Worm (Caenorhabditis elegans) whole organism, L1 larva: ENCODE data around the gene gln-2.

Source experiments
- C16A3.4 ChIP-seq: fragments of 150-350 bp; optimal IDR thresholded peaks from 2 replicates; lab custom pipeline; 2014; ENCODE audit warnings: missing biosample characterization, missing genetic modification characterization
- C34B4.2 ChIP-seq: sonication (generic microtip); optimal IDR thresholded peaks from 2 replicates; lab custom pipeline; 2017; ENCODE audit warnings: mild to moderate bottlenecking, missing genetic modification characterization, missing compliant biosample characterization
- Y116A8C.19 ChIP-seq: sonication (generic microtip); optimal IDR thresholded peaks from 2 replicates; lab custom pipeline; 2016; ENCODE audit warnings: missing compliant biosample characterization, missing genetic modification characterization, borderline replicate concordance
- aha-1 ChIP-seq: fragments of 150-350 bp; optimal IDR thresholded peaks from 2 replicates; lab custom pipeline; 2014; ENCODE audit warnings: missing biosample characterization, missing genetic modification characterization
- alr-1 ChIP-seq: fragments of 200-800 bp; sonication (Bioruptor generic); optimal IDR thresholded peaks from 2 replicates; lab custom pipeline; 2018; ENCODE audit warnings: borderline replicate concordance, mild to moderate bottlenecking, missing genetic modification characterization, missing compliant biosample characterization
- ama-1 ChIP-seq: fragments of 150-350 bp; optimal IDR thresholded peaks from 2 replicates; lab custom pipeline; 2014
- blmp-1 ChIP-seq: fragments of 150-350 bp; optimal IDR thresholded peaks from 2 replicates; lab custom pipeline; 2014; ENCODE audit warnings: missing biosample characterization, missing genetic modification characterization
- ceh-8 ChIP-seq: fragments of 200-800 bp; sonication (Bioruptor generic); optimal IDR thresholded peaks from 2 replicates; lab custom pipeline; 2018; ENCODE audit warnings: mild to moderate bottlenecking, missing genetic modification characterization, moderate library complexity, missing compliant biosample characterization
- ces-1 ChIP-seq: fragments of 150-350 bp; optimal IDR thresholded peaks from 2 replicates; lab custom pipeline; 2014; ENCODE audit warnings: missing biosample characterization, missing genetic modification reagents, missing genetic modification characterization
- dsc-1 ChIP-seq: sonication (generic microtip); optimal IDR thresholded peaks from 2 replicates; lab custom pipeline; 2016; ENCODE audit warnings: mild to moderate bottlenecking, missing genetic modification characterization, missing compliant biosample characterization
- efl-1 ChIP-seq, 4 experiments: fragments of 150-350 bp; optimal IDR thresholded peaks in 3 of 4; peaks in 1 of 4; 1 replicate in 1 of 4; 2 replicates in 3 of 4; lab custom pipeline; 2014; ENCODE audit warnings: missing biosample characterization in 2 of 4, missing genetic modification characterization in 2 of 4, missing genetic modification reagents in 2 of 4
- fos-1 ChIP-seq: fragments of 150-350 bp; optimal IDR thresholded peaks from 2 replicates; lab custom pipeline; 2014; ENCODE audit warnings: missing biosample characterization, missing genetic modification characterization
- grh-1 ChIP-seq: fragments of 200-800 bp; sonication (Bioruptor generic); IDR thresholded peaks from 2 replicates; pipeline ENCODE4 v1.3.6; 2022; ENCODE audit warnings: missing genetic modification reagents, missing genetic modification characterization, missing compliant biosample characterization
- hlh-17 ChIP-seq: fragments of 200-800 bp; sonication (Bioruptor generic); optimal IDR thresholded peaks from 2 replicates; lab custom pipeline; 2018; ENCODE audit warnings: missing genetic modification characterization, mild to moderate bottlenecking, missing compliant biosample characterization, moderate library complexity, borderline replicate concordance
- hpl-2 ChIP-seq: fragments of 150-350 bp; optimal IDR thresholded peaks from 2 replicates; lab custom pipeline; 2014; ENCODE audit warnings: missing biosample characterization, missing genetic modification reagents, missing genetic modification characterization
- isw-1 ChIP-seq: fragments of 200-800 bp; sonication (Bioruptor generic); IDR thresholded peaks from 2 replicates; pipeline ENCODE4 v1.3.6; 2022; ENCODE audit warnings: missing genetic modification characterization, missing compliant biosample characterization
- lin-14 ChIP-seq: fragments of 200-800 bp; sonication (Bioruptor generic); optimal IDR thresholded peaks from 2 replicates; lab custom pipeline; 2018; ENCODE audit warnings: mild to moderate bottlenecking, missing genetic modification characterization, moderate library complexity, missing compliant biosample characterization
- lin-35 ChIP-seq, 2 experiments: fragments of 150-350 bp; optimal IDR thresholded peaks; 2 replicates each; lab custom pipeline; 2014; ENCODE audit warnings: missing biosample characterization in 2 of 2, missing genetic modification characterization in 2 of 2, missing genetic modification reagents in 2 of 2
- lin-39 ChIP-seq: fragments of 150-350 bp; optimal IDR thresholded peaks from 2 replicates; lab custom pipeline; 2014; ENCODE audit warnings: missing biosample characterization, missing genetic modification reagents, missing genetic modification characterization
- lir-3 ChIP-seq: sonication (generic microtip); optimal IDR thresholded peaks from 2 replicates; lab custom pipeline; 2016; ENCODE audit warnings: mild to moderate bottlenecking, missing genetic modification characterization, moderate library complexity, missing compliant biosample characterization; ENCODE audit not compliant: poor library complexity
- lsy-2 ChIP-seq, 2 experiments: fragments of 150-350 bp; optimal IDR thresholded peaks; 2 replicates each; lab custom pipeline; 2014; ENCODE audit warnings: missing biosample characterization in 2 of 2, missing genetic modification characterization in 2 of 2
- mef-2 ChIP-seq: fragments of 150-350 bp; optimal IDR thresholded peaks from 2 replicates; lab custom pipeline; 2014; ENCODE audit warnings: missing biosample characterization, missing genetic modification characterization
- mep-1 ChIP-seq: fragments of 150-350 bp; optimal IDR thresholded peaks from 2 replicates; lab custom pipeline; 2014; ENCODE audit warnings: missing biosample characterization, missing genetic modification characterization
- nhr-11 ChIP-seq: fragments of 150-350 bp; optimal IDR thresholded peaks from 2 replicates; lab custom pipeline; 2014; ENCODE audit warnings: missing biosample characterization, missing genetic modification characterization
- nhr-12 ChIP-seq: sonication (generic microtip); optimal IDR thresholded peaks from 2 replicates; lab custom pipeline; 2017; ENCODE audit warnings: missing biosample characterization, missing genetic modification characterization
- nhr-237 ChIP-seq: fragments of 150-350 bp; optimal IDR thresholded peaks from 2 replicates; lab custom pipeline; 2014; ENCODE audit warnings: missing biosample characterization, missing genetic modification characterization
- nhr-28 ChIP-seq: fragments of 150-350 bp; optimal IDR thresholded peaks from 2 replicates; lab custom pipeline; 2014; ENCODE audit warnings: missing biosample characterization, missing genetic modification characterization
- nhr-76 ChIP-seq: sonication (generic microtip); optimal IDR thresholded peaks from 2 replicates; lab custom pipeline; 2017; ENCODE audit warnings: missing biosample characterization, missing genetic modification characterization
- nhr-77 ChIP-seq: fragments of 150-350 bp; optimal IDR thresholded peaks from 2 replicates; lab custom pipeline; 2014; ENCODE audit warnings: missing biosample characterization, missing genetic modification characterization
- nhr-85 ChIP-seq: sonication (generic microtip); peaks from one replicate; lab custom pipeline; 2016; ENCODE audit warnings: missing genetic modification characterization, inconsistent platforms, missing compliant biosample characterization
- nhr-90 ChIP-seq: sonication (generic microtip); optimal IDR thresholded peaks from 2 replicates; lab custom pipeline; 2016; ENCODE audit warnings: mild to moderate bottlenecking, missing genetic modification characterization, missing compliant biosample characterization; ENCODE audit not compliant: poor library complexity
- pag-3 ChIP-seq: sonication (generic microtip); optimal IDR thresholded peaks from 2 replicates; lab custom pipeline; 2017; ENCODE audit warnings: missing genetic modification characterization, mild to moderate bottlenecking, missing compliant biosample characterization, antibody characterized with exemption, borderline replicate concordance; ENCODE audit not compliant: insufficient read depth
- rnt-1 ChIP-seq: sonication (generic microtip); optimal IDR thresholded peaks from 2 replicates; lab custom pipeline; 2016; ENCODE audit warnings: mild to moderate bottlenecking, missing genetic modification characterization, moderate library complexity, missing compliant biosample characterization
- skn-1 ChIP-seq: fragments of 150-350 bp; optimal IDR thresholded peaks from 2 replicates; lab custom pipeline; 2014; ENCODE audit warnings: missing biosample characterization, missing genetic modification characterization
- sox-4 ChIP-seq: sonication (generic microtip); optimal IDR thresholded peaks from 2 replicates; lab custom pipeline; 2016; ENCODE audit warnings: missing genetic modification characterization, missing compliant biosample characterization
- sptf-1 ChIP-seq: fragments of 150-350 bp; optimal IDR thresholded peaks from 2 replicates; lab custom pipeline; 2014; ENCODE audit warnings: missing biosample characterization, missing genetic modification characterization
- tbx-2 ChIP-seq: sonication (generic microtip); optimal IDR thresholded peaks from 2 replicates; lab custom pipeline; 2016; ENCODE audit warnings: missing genetic modification characterization, missing compliant biosample characterization
- unc-30 ChIP-seq: sonication (generic microtip); optimal IDR thresholded peaks from 2 replicates; lab custom pipeline; 2017; ENCODE audit warnings: missing biosample characterization, missing genetic modification characterization
- unc-62 ChIP-seq: fragments of 150-350 bp; optimal IDR thresholded peaks from 2 replicates; lab custom pipeline; 2014; ENCODE audit warnings: missing biosample characterization, missing genetic modification reagents, missing genetic modification characterization
- unc-86 ChIP-seq: sonication (generic microtip); optimal IDR thresholded peaks from 2 replicates; lab custom pipeline; 2016; ENCODE audit warnings: missing genetic modification characterization, missing compliant biosample characterization
- xbp-1 ChIP-seq: sonication (generic microtip); optimal IDR thresholded peaks from 2 replicates; lab custom pipeline; 2016; ENCODE audit warnings: missing genetic modification characterization, missing compliant biosample characterization
- zag-1 ChIP-seq: fragments of 150-350 bp; optimal IDR thresholded peaks from 2 replicates; lab custom pipeline; 2014; ENCODE audit warnings: missing biosample characterization, missing genetic modification characterization
- zip-4 ChIP-seq: fragments of 200-800 bp; sonication (Bioruptor generic); optimal IDR thresholded peaks from 2 replicates; lab custom pipeline; 2018; ENCODE audit warnings: mild to moderate bottlenecking, missing genetic modification characterization, moderate library complexity, missing compliant biosample characterization
- ztf-4 ChIP-seq: fragments of 150-350 bp; optimal IDR thresholded peaks from 2 replicates; lab custom pipeline; 2014; ENCODE audit warnings: missing biosample characterization, missing genetic modification characterization

The gln-2 gene

DNA sequence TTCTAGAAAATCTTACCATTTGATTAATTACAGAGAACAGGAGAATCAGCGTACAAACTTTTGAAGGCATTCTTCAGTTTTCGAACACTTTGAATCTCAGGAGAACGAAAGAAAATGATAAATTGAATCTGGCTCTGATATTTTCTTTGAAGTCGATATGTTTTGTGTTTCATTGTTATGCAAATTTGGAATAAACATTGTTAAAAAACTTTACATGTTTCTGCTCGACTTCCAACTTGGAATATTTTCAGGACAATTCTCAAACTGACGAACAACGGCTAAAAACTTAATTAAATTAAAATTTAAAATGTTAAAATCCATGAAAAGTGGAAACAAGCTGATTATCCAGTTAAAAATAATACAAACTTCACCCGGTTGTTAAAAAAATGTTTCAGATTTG lies 43.7 kb upstream of the gln-2 start, which contains the start of gene C05B5.1:
TSS of gene C05B5.1 (minus strand) at position 101 of the 400 bp plus-strand sequence.
- TF ChIP-seq blmp-1 (tag; lab: Kevin White, UChicago) (no peak), tbx-2 (no peak), lin-35 (GFP tag; optimal IDR thresholded peaks at IDR 0.05; lab: Kevin White, UChicago) (no peak), Y116A8C.19 (tag; lab: Kevin White, UChicago) (no peak), C34B4.2 (tag; lab: Kevin White, UChicago) (no peak), sox-4 (tag; lab: Kevin White, UChicago) (no peak), nhr-77 (no peak), nhr-76 (tag; lab: Kevin White, UChicago) (no peak), skn-1 (tag; lab: Kevin White, UChicago) (no peak), lsy-2 (tag; optimal IDR thresholded peaks at IDR 0.05; lab: Kevin White, UChicago) (no peak), zip-4 (GFP tag; lab: Kevin White, UChicago) (no peak), lin-14 (no peak), C16A3.4 (tag; lab: Kevin White, UChicago) (no peak)

DNA sequence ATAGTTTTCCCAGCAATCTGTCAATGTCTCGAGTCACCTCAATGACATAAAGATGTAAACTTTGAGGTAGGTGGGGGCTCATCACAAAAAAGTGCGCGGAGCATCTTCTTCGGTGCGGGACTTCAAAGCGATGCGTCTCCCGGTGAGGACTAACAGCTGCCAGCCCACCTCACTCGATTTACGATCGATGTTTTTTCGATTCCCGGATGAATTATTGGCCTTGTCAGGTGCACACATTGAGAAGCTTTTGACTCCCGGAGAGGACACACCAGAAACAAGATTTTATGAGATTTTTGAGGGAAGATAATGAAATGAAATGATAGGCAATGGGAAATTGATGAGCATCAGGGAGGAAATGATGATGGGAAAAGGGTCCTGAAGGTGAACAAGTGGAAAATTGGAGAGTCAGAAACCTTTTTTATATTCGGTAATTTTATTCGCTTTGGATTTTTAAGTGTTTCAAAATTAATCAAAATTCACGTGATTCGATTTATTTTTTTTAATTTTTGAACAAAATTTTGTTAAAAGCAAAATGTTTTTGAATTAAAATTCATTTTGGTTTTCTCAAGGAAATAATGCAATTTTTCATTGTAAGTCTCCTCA lies 42.3 kb upstream of the gln-2 start, which contains the start of gene C05B5.12:
TSS of gene C05B5.12 (plus strand) at position 553 of the 603 bp plus-strand sequence.
- TF ChIP-seq ces-1 (GFP tag; lab: Kevin White, UChicago) (no peak), nhr-11 (tag; lab: Kevin White, UChicago) (no peak), grh-1 (GFP tag; lab: Robert Waterston, UW) (no peak), unc-30 (tag; lab: Kevin White, UChicago) (no peak), lin-14 (peak; percentile 52), rnt-1 (tag; lab: Kevin White, UChicago) (peak; percentile 46), hlh-17 (GFP tag; lab: Kevin White, UChicago) (no peak), nhr-28 (tag; lab: Kevin White, UChicago) (no peak), unc-86 (tag; lab: Kevin White, UChicago) (no peak), nhr-12 (tag; lab: Kevin White, UChicago) (no peak), blmp-1 (tag; lab: Kevin White, UChicago) (no peak), fos-1 (no peak)
- TF ChIP-seq, all 84 proteins: peak for 2

ce11 chrIII:9985542-9985941 lies 40.9 kb upstream of the gln-2 start:
- TF ChIP-seq sptf-1 (tag; lab: Kevin White, UChicago) (no peak), grh-1 (GFP tag; lab: Robert Waterston, UW) (no peak), isw-1 (GFP tag; lab: Robert Waterston, UW) (no peak), zag-1 (tag; lab: Kevin White, UChicago) (no peak), nhr-11 (tag; lab: Kevin White, UChicago) (no peak), xbp-1 (no peak), mef-2 (tag; lab: Kevin White, UChicago) (no peak), lin-39 (no peak), ztf-4 (tag; lab: Kevin White, UChicago) (no peak)

ce11 chrIII:9984604-9985003 lies 40.0 kb upstream of the gln-2 start:
- peak; percentile 74 for TF ChIP-seq ceh-8 (GFP tag; lab: Kevin White, UChicago)
- no peak for TF ChIP-seq lir-3 (tag; lab: Kevin White, UChicago)
- TF ChIP-seq, all 84 proteins: peak for 1

DNA sequence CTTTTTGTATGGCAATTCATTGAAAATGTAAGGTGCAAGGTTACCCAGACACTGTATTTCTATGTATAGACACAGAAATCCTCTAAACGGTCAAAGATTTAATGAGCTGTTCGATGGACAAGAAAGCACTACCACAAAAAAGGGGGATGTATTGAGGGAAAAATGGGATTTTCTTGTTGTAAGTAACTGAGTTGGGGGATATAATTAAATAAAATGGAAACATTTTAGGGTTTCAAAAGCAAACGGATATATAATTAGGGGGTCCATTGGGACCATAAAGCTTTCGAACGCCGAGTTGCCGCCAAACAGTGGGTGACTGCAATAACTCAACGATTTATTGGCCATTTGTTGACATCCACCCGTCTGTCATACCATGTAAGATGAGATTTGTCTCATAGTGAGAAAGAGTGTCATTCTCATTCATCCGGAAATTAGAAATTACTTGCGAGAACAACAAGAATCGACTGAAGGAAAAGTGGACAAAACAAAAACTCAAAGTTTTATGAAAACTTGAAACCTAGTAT lies 37.6 kb upstream of the gln-2 start:
- TF ChIP-seq dsc-1 (tag; lab: Kevin White, UChicago) (no peak), nhr-77 (no peak), ama-1 (lab: Kevin White, UChicago) (no peak), nhr-85 (tag; lab: Kevin White, UChicago) (no peak), unc-62 (GFP tag; lab: Kevin White, UChicago) (no peak), rnt-1 (tag; lab: Kevin White, UChicago) (no peak), mep-1 (no peak), hpl-2 (GFP tag; lab: Kevin White, UChicago) (no peak), ztf-4 (tag; lab: Kevin White, UChicago) (no peak), aha-1 (no peak), nhr-237 (no peak), pag-3 (no peak), sox-4 (tag; lab: Kevin White, UChicago) (no peak), nhr-90 (tag; lab: Kevin White, UChicago) (no peak), efl-1 (optimal IDR thresholded peaks at IDR 0.05; lab: Kevin White, UChicago) (no peak), efl-1 (GFP tag; optimal IDR thresholded peaks at IDR 0.05 in 1 of 2; lab: Kevin White, UChicago) (no peak), alr-1 (tag; lab: Kevin White, UChicago) (no peak), unc-86 (tag; lab: Kevin White, UChicago) (no peak)
- TF ChIP-seq, all 84 proteins: peak for 0
